Worm (Caenorhabditis elegans): ENCODE results near the gene F16G10.11.
A peak's percentile ranks its signal among the peaks of the same experiment; 100 is the strongest.

Gene F16G10.11

DNA sequence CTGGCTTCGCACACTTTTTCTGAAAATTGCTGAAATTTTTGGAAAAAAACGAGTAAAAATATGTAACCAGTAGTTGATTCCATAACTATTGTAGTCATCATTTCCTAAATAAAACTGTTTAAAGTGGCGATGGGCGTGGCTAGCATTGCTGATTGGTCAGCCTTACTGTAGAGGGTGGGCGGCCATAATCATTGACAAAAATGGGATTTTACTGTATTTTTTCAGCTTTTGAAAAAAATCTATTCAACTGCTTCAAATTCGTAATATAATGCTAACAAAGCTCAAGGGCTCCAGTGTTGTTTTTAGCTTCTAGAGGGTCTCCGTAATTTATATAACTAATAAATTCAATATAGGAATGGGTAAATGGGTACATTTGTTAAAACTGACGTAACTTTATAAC lies 13.5 kb downstream of the F16G10.11 start, which contains the start of gene F16G10.7:
TSS of gene F16G10.7 (minus strand) at position 101 of the 400 bp plus-strand sequence.
- TF ChIP-seq syd-9 (tag; optimal IDR thresholded peaks at IDR 0.05), result no peak
- TF ChIP-seq unc-55 (GFP tag; optimal IDR thresholded peaks at IDR 0.05), result no peak
- no peak for TF ChIP-seq mec-3 (tag; optimal IDR thresholded peaks at IDR 0.05; ENCODE audit: borderline replicate concordance)
- peak; percentile 6 for TF ChIP-seq nfya-1 (tag; optimal IDR thresholded peaks at IDR 0.05)

DNA sequence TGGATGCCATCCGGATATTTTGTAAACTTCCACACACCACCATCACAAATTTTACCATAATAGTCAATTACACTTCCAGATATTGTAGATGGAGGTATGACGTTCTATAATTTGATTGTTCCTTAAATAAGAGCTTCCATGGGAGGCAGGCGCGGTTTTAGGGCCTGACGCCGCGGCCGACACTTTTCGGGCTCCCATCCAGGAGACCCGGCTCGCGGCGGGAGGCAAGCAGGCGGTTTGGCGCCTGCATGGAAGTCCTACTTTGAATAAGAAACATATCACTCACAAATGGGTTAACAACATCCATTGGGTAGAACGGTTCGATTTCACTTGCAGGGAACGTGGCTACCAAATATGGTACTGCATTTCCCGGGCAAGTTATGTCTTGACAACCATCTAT lies 14.0 kb downstream of the F16G10.11 start:
- no peak for TF ChIP-seq tbx-7 (tag; optimal IDR thresholded peaks at IDR 0.05)
- no peak for TF ChIP-seq pha-4 (tag; optimal IDR thresholded peaks at IDR 0.05)
- TF ChIP-seq ets-4 (tag; optimal IDR thresholded peaks at IDR 0.05), result no peak
- TF ChIP-seq F13H6.1 (tag; optimal IDR thresholded peaks at IDR 0.05), result no peak
- TF ChIP-seq T23F11.4 (GFP tag; optimal IDR thresholded peaks at IDR 0.05), result no peak

DNA sequence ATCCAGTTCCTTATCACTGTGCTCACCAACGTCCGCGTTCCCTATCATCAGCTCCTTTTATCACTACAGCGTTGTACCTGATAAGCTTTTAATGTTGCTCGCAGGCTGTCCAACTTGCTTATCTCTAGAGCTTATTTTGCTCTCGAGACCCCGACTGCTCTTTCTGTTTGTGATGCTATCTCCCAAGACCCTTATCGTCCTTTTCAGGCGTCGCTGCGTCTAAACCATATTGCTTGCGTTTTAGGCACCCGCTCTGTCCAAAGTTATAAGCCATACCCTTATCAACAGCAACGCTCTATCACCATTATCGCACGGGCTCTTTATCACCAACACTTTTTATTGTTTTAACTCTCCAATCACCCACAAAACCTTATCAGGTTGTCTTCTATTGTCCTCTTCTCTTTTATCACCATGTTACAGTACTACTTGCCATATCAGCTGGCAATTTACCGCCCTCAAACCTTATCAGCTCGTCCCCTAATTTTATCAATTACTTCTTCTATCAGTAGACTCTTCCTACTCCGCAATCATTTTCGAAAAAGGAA lies 15.2 kb downstream of the F16G10.11 start:
- no peak for TF ChIP-seq hlh-6 (tag; optimal IDR thresholded peaks at IDR 0.05)
- TF ChIP-seq nhr-11 (tag; optimal IDR thresholded peaks at IDR 0.05), result no peak
- no peak for TF ChIP-seq fax-1 (tag; optimal IDR thresholded peaks at IDR 0.05)
- no peak for TF ChIP-seq nhr-232 (tag; optimal IDR thresholded peaks at IDR 0.05)
- no peak for TF ChIP-seq pha-2 (tag; optimal IDR thresholded peaks at IDR 0.05)
- TF ChIP-seq Y22D7AL.16 (tag; optimal IDR thresholded peaks at IDR 0.05), result no peak
- no peak for TF ChIP-seq ceh-30 (tag; optimal IDR thresholded peaks at IDR 0.05)
- no peak for TF ChIP-seq pax-1 (tag; optimal IDR thresholded peaks at IDR 0.05)
- TF ChIP-seq pag-3 (tag; optimal IDR thresholded peaks at IDR 0.05; ENCODE audit: borderline replicate concordance), result no peak
- no peak for TF ChIP-seq syd-9 (tag; optimal IDR thresholded peaks at IDR 0.05)
- no peak for TF ChIP-seq ceh-9 (tag; optimal IDR thresholded peaks at IDR 0.05)
- TF ChIP-seq ets-4 (tag; optimal IDR thresholded peaks at IDR 0.05), result peak; percentile 57
- TF ChIP-seq ceh-45 (GFP tag; IDR thresholded peaks at IDR 0.05), result no peak
- TF ChIP-seq hlh-8 (tag; optimal IDR thresholded peaks at IDR 0.05), result no peak
- TF ChIP-seq che-1 (tag; optimal IDR thresholded peaks at IDR 0.05), result no peak
- no peak for TF ChIP-seq C38D4.7 (GFP tag; optimal IDR thresholded peaks at IDR 0.05)
- no peak for TF ChIP-seq mec-3 (tag; optimal IDR thresholded peaks at IDR 0.05; ENCODE audit: borderline replicate concordance)
- no peak for TF ChIP-seq eyg-1 (tag; optimal IDR thresholded peaks at IDR 0.05)
- no peak for TF ChIP-seq sox-4 (tag; optimal IDR thresholded peaks at IDR 0.05)
- no peak for TF ChIP-seq ama-1 (optimal IDR thresholded peaks at IDR 0.05)
- no peak for TF ChIP-seq ceh-2 (tag; optimal IDR thresholded peaks at IDR 0.05)
- peak; percentile 98 for TF ChIP-seq pqm-1 (tag; optimal IDR thresholded peaks at IDR 0.05)
- no peak for TF ChIP-seq ref-2 (tag; optimal IDR thresholded peaks at IDR 0.05)
- no peak for TF ChIP-seq unc-55 (GFP tag; optimal IDR thresholded peaks at IDR 0.05)
- TF ChIP-seq npax-4 (tag; optimal IDR thresholded peaks at IDR 0.05), result no peak
- TF ChIP-seq hlh-13 (GFP tag; optimal IDR thresholded peaks at IDR 0.05), result no peak
- TF ChIP-seq C08G9.2 (tag; optimal IDR thresholded peaks at IDR 0.05), result no peak
- TF ChIP-seq pat-9 (tag; optimal IDR thresholded peaks at IDR 0.05), result no peak
- no peak for TF ChIP-seq nfya-1 (tag; optimal IDR thresholded peaks at IDR 0.05)
- no peak for TF ChIP-seq ttx-3 (tag; optimal IDR thresholded peaks at IDR 0.05)
- TF ChIP-seq zip-5 (tag; optimal IDR thresholded peaks at IDR 0.05), result peak; percentile 70
- TF ChIP-seq ceh-48 (tag; optimal IDR thresholded peaks at IDR 0.05), result no peak
- TF ChIP-seq T23F11.4 (GFP tag; optimal IDR thresholded peaks at IDR 0.05), result no peak
- TF ChIP-seq ceh-31 (tag; optimal IDR thresholded peaks at IDR 0.05), result no peak
- peak; percentile 100 for TF ChIP-seq elt-2 (tag; optimal IDR thresholded peaks at IDR 0.05)
- no peak for TF ChIP-seq odd-2 (tag; optimal IDR thresholded peaks at IDR 0.05)
- no peak for TF ChIP-seq F13H6.1 (tag; optimal IDR thresholded peaks at IDR 0.05)
- peak; percentile 36 for TF ChIP-seq elt-4 (tag; optimal IDR thresholded peaks at IDR 0.05)
